Worm (Caenorhabditis elegans): Measurements from ENCODE around the gene lys-5.

The lys-5 gene

ce11 chrIV:11594191-11594673, 31.1 kb downstream of the lys-5 start, which contains the start of gene mig-38 (continued):
- TF ChIP-seq ztf-11 (tag; optimal IDR thresholded peaks at IDR 0.05) (peak in 1 of 2 experiments; percentile 14), lin-15B (tag; optimal IDR thresholded peaks at IDR 0.05) (no peak), sox-4 (tag; optimal IDR thresholded peaks at IDR 0.05) (peak; percentile 2), zip-4 (GFP tag; optimal IDR thresholded peaks at IDR 0.05) (no peak), mef-2 (tag; optimal IDR thresholded peaks at IDR 0.05) (no peak), rnt-1 (tag; optimal IDR thresholded peaks at IDR 0.05) (peak; percentile 39), F16B12.6 (tag; optimal IDR thresholded peaks at IDR 0.05) (no peak), nhr-85 (tag) (peak; percentile 65), mdl-1 (tag; optimal IDR thresholded peaks at IDR 0.05) (peak in 1 of 2 experiments; percentile 43), fos-1 (tag; optimal IDR thresholded peaks at IDR 0.05) (no peak), ces-1 (GFP tag; optimal IDR thresholded peaks at IDR 0.05) (no peak), pax-3 (tag; optimal IDR thresholded peaks at IDR 0.05) (no peak), swsn-7 (tag; optimal IDR thresholded peaks at IDR 0.05) (peak; percentile 39), hpl-2 (GFP tag; optimal IDR thresholded peaks at IDR 0.05) (no peak), ceh-63 (GFP tag; optimal IDR thresholded peaks at IDR 0.05) (no peak)

ce11 chrIV:11593415-11594190, 31.8 kb downstream of the lys-5 start, which contains the start of gene F40F11.3:
F40F11.3 (minus strand) TSS chrIV:11594003.
- 0 out of 2 replicates have a peak, but pooled peaks have one; percentile 30 for TF ChIP-seq mab-9 (GFP tag; IDR thresholded peaks at IDR 0.05)
- TF ChIP-seq ceh-90 (tag; optimal IDR thresholded peaks at IDR 0.05), result no peak
- TF ChIP-seq lin-13 (GFP tag; optimal IDR thresholded peaks at IDR 0.05), result peak; percentile 68
- TF ChIP-seq pag-3 (tag; optimal IDR thresholded peaks at IDR 0.05; ENCODE audit: borderline replicate concordance, insufficient read depth), result no peak
- peak; percentile 85 for TF ChIP-seq nhr-237 (tag; optimal IDR thresholded peaks at IDR 0.05)
- TF ChIP-seq snpc-4 (tag; optimal IDR thresholded peaks at IDR 0.05), result peak; percentile 56
- TF ChIP-seq vab-15 (tag; optimal IDR thresholded peaks at IDR 0.05), result peak; percentile 85
- no peak for TF ChIP-seq unc-30 (tag; optimal IDR thresholded peaks at IDR 0.05)
- peak; percentile 86 for TF ChIP-seq mep-1 (tag; optimal IDR thresholded peaks at IDR 0.05)
- no peak for TF ChIP-seq nhr-76 (tag; optimal IDR thresholded peaks at IDR 0.05)
- TF ChIP-seq fos-1 (tag; optimal IDR thresholded peaks at IDR 0.05), result peak; percentile 86
- peak; percentile 83 to 93 for TF ChIP-seq efl-1 (optimal IDR thresholded peaks at IDR 0.05)
- peak; percentile 45 to 97 for TF ChIP-seq efl-1 (GFP tag; optimal IDR thresholded peaks at IDR 0.05 in 1 of 2)
- TF ChIP-seq ceh-88 (GFP tag; IDR thresholded peaks at IDR 0.05), result peak; percentile 63; the same call in 1 of the 2 replicates
- peak; percentile 56 for TF ChIP-seq aly-2 (tag; optimal IDR thresholded peaks at IDR 0.05)
- peak; percentile 87 for TF ChIP-seq tbx-2 (tag; optimal IDR thresholded peaks at IDR 0.05)
- TF ChIP-seq xbp-1 (tag; optimal IDR thresholded peaks at IDR 0.05), result peak; percentile 74
- TF ChIP-seq nhr-85 (tag), result peak; percentile 94
- no peak for TF ChIP-seq F16B12.6 (tag; optimal IDR thresholded peaks at IDR 0.05)
- TF ChIP-seq rnt-1 (tag; optimal IDR thresholded peaks at IDR 0.05), result peak; percentile 87
- peak; percentile 97 for TF ChIP-seq lin-14 (GFP tag; optimal IDR thresholded peaks at IDR 0.05)
- TF ChIP-seq unc-98 (GFP tag; IDR thresholded peaks at IDR 0.05), result no peak
- TF ChIP-seq tlp-1 (tag; optimal IDR thresholded peaks at IDR 0.05), result no peak
- peak; percentile 86 for TF ChIP-seq fkh-8 (tag; optimal IDR thresholded peaks at IDR 0.05)
- no peak for TF ChIP-seq sup-37 (GFP tag; optimal IDR thresholded peaks at IDR 0.05)
- peak; percentile 66 for TF ChIP-seq sox-4 (tag; optimal IDR thresholded peaks at IDR 0.05)
- TF ChIP-seq ztf-4 (tag; optimal IDR thresholded peaks at IDR 0.05), result peak; percentile 96
- no peak for TF ChIP-seq efl-3 (GFP tag; optimal IDR thresholded peaks at IDR 0.05)
- peak; percentile 49 for TF ChIP-seq elt-2 (tag; optimal IDR thresholded peaks at IDR 0.05)
- TF ChIP-seq ces-1 (GFP tag; optimal IDR thresholded peaks at IDR 0.05), result peak; percentile 37
- peak; percentile 89 for TF ChIP-seq unc-130 (tag; optimal IDR thresholded peaks at IDR 0.05)
- TF ChIP-seq lin-15B (tag; optimal IDR thresholded peaks at IDR 0.05), result peak; percentile 23
- peak; percentile 77 to 84 for TF ChIP-seq lin-35 (GFP tag; optimal IDR thresholded peaks at IDR 0.05)
- no peak for TF ChIP-seq nhr-12 (tag; optimal IDR thresholded peaks at IDR 0.05)
- no peak for TF ChIP-seq C34B4.2 (tag; optimal IDR thresholded peaks at IDR 0.05)
- peak; percentile 6 for TF ChIP-seq mef-2 (tag; optimal IDR thresholded peaks at IDR 0.05)
- no peak for TF ChIP-seq hlh-17 (GFP tag; optimal IDR thresholded peaks at IDR 0.05; ENCODE audit: borderline replicate concordance)
- TF ChIP-seq zag-1 (tag; optimal IDR thresholded peaks at IDR 0.05), result no peak
- TF ChIP-seq nhr-20 (tag; optimal IDR thresholded peaks at IDR 0.05), result peak; percentile 84
- no peak for TF ChIP-seq hpl-2 (GFP tag; optimal IDR thresholded peaks at IDR 0.05)
- peak in 1 of 2 experiments; percentile 92 for TF ChIP-seq mdl-1 (tag; optimal IDR thresholded peaks at IDR 0.05)
- peak; percentile 87 for TF ChIP-seq fkh-10 (GFP tag; optimal IDR thresholded peaks at IDR 0.05)
- no peak for TF ChIP-seq aha-1 (tag; optimal IDR thresholded peaks at IDR 0.05)

Measured in whole organism, L1 larva.